Worm (Caenorhabditis elegans) whole organism, mixed stage, embryonic: ENCODE data around the gene ugt-13.
A peak's percentile ranks its signal among the peaks of the same experiment; 100 is the strongest.

Source experiments
- M03D4.4 ChIP-seq: sonication (generic microtip); optimal IDR thresholded peaks from 2 replicates; lab custom pipeline; 2017; ENCODE audit warnings: mild to moderate bottlenecking, missing genetic modification characterization, missing compliant biosample characterization
- bed-3 ChIP-seq: fragments of 200-800 bp; sonication (Bioruptor generic); optimal IDR thresholded peaks from 3 replicates; lab custom pipeline; 2018; ENCODE audit warnings: mild to moderate bottlenecking, missing genetic modification characterization, moderate library complexity, missing compliant biosample characterization
- blmp-1 ChIP-seq: fragments of 150-350 bp; optimal IDR thresholded peaks from 2 replicates; lab custom pipeline; 2014; ENCODE audit warnings: missing biosample characterization, missing genetic modification characterization
- ceh-39 ChIP-seq: fragments of 150-350 bp; optimal IDR thresholded peaks from 2 replicates; lab custom pipeline; 2014; ENCODE audit warnings: missing biosample characterization, missing genetic modification characterization
- ceh-43 ChIP-seq: fragments of 200-800 bp; sonication (Bioruptor generic); optimal IDR thresholded peaks from 2 replicates; lab custom pipeline; 2018; ENCODE audit warnings: mild to moderate bottlenecking, missing genetic modification characterization, moderate library complexity, missing compliant biosample characterization
- ceh-83 ChIP-seq: fragments of 200-800 bp; sonication (Bioruptor generic); optimal IDR thresholded peaks from 2 replicates; lab custom pipeline; 2018; ENCODE audit warnings: mild to moderate bottlenecking, missing genetic modification characterization, missing compliant biosample characterization
- ces-1 ChIP-seq: fragments of 150-350 bp; optimal IDR thresholded peaks from 2 replicates; lab custom pipeline; 2014; ENCODE audit warnings: missing biosample characterization, missing genetic modification reagents, missing genetic modification characterization
- cnd-1 ChIP-seq: fragments of 200-800 bp; sonication (Bioruptor generic); optimal IDR thresholded peaks from 2 replicates; lab custom pipeline; 2018; ENCODE audit warnings: mild to moderate bottlenecking, missing genetic modification characterization, missing compliant biosample characterization
- drap-1 ChIP-seq: fragments of 200-800 bp; sonication (Bioruptor generic); optimal IDR thresholded peaks from 3 replicates; lab custom pipeline; 2018; ENCODE audit warnings: mild to moderate bottlenecking, missing genetic modification characterization, missing compliant biosample characterization
- elt-1 ChIP-seq: sonication (generic microtip); optimal IDR thresholded peaks from 2 replicates; lab custom pipeline; 2017; ENCODE audit warnings: missing genetic modification characterization, mild to moderate bottlenecking, missing compliant biosample characterization, antibody characterized with exemption, moderate library complexity, borderline replicate concordance; ENCODE audit not compliant: insufficient read depth
- elt-3 ChIP-seq: fragments of 150-350 bp; optimal IDR thresholded peaks from 2 replicates; lab custom pipeline; 2014; ENCODE audit warnings: missing biosample characterization, missing genetic modification characterization
- flh-1 ChIP-seq: fragments of 200-800 bp; sonication (Bioruptor generic); optimal IDR thresholded peaks from 2 replicates; lab custom pipeline; 2018; ENCODE audit warnings: mild to moderate bottlenecking, missing genetic modification characterization, moderate library complexity, missing compliant biosample characterization
- ham-2 ChIP-seq: fragments of 200-800 bp; sonication (Bioruptor generic); optimal IDR thresholded peaks from 2 replicates; lab custom pipeline; 2018; ENCODE audit warnings: mild to moderate bottlenecking, missing genetic modification characterization, missing compliant biosample characterization
- hlh-1 ChIP-seq: fragments of 150-350 bp; optimal IDR thresholded peaks from 2 replicates; lab custom pipeline; 2014; ENCODE audit warnings: missing biosample characterization, missing genetic modification reagents, missing genetic modification characterization
- lin-13 ChIP-seq: fragments of 150-350 bp; optimal IDR thresholded peaks from 2 replicates; lab custom pipeline; 2014; ENCODE audit warnings: missing biosample characterization, missing genetic modification characterization
- lin-32 ChIP-seq: fragments of 200-800 bp; sonication (Bioruptor generic); optimal IDR thresholded peaks from 2 replicates; lab custom pipeline; 2018; ENCODE audit warnings: mild to moderate bottlenecking, missing genetic modification characterization, missing compliant biosample characterization
- lsy-2 ChIP-seq: fragments of 150-350 bp; optimal IDR thresholded peaks from 2 replicates; lab custom pipeline; 2014; ENCODE audit warnings: missing biosample characterization, missing genetic modification characterization
- mab-5 ChIP-seq: fragments of 150-350 bp; optimal IDR thresholded peaks from 2 replicates; lab custom pipeline; 2014; ENCODE audit warnings: missing biosample characterization, missing genetic modification characterization
- mep-1 ChIP-seq: fragments of 150-350 bp; optimal IDR thresholded peaks from 2 replicates; lab custom pipeline; 2017; ENCODE audit warnings: missing biosample characterization, missing genetic modification reagents, missing genetic modification characterization, inconsistent platforms
- mls-2 ChIP-seq: sonication (generic microtip); optimal IDR thresholded peaks from 2 replicates; lab custom pipeline; 2016; ENCODE audit warnings: mild to moderate bottlenecking, missing genetic modification characterization, moderate library complexity, missing compliant biosample characterization
- nhr-12 ChIP-seq: fragments of 150-350 bp; optimal IDR thresholded peaks from 2 replicates; lab custom pipeline; 2014; ENCODE audit warnings: missing biosample characterization, missing genetic modification characterization
- nhr-2 ChIP-seq: fragments of 150-350 bp; optimal IDR thresholded peaks from 2 replicates; lab custom pipeline; 2014; ENCODE audit warnings: missing biosample characterization, missing genetic modification characterization
- nhr-237 ChIP-seq: fragments of 150-350 bp; optimal IDR thresholded peaks from 2 replicates; lab custom pipeline; 2014; ENCODE audit warnings: missing biosample characterization, missing genetic modification characterization
- nhr-28 ChIP-seq: fragments of 150-350 bp; optimal IDR thresholded peaks from 2 replicates; lab custom pipeline; 2014; ENCODE audit warnings: missing biosample characterization, missing genetic modification characterization
- nhr-76 ChIP-seq: sonication (generic microtip); optimal IDR thresholded peaks from 2 replicates; lab custom pipeline; 2017; ENCODE audit warnings: missing biosample characterization, missing genetic modification characterization
- pha-4 ChIP-seq: fragments of 150-350 bp; optimal IDR thresholded peaks from 2 replicates; lab custom pipeline; 2018; ENCODE audit warnings: missing biosample characterization, missing genetic modification reagents, missing genetic modification characterization
- sem-2 ChIP-seq: fragments of 200-800 bp; sonication (Bioruptor generic); optimal IDR thresholded peaks from 2 replicates; lab custom pipeline; 2018; ENCODE audit warnings: mild to moderate bottlenecking, missing genetic modification characterization, missing compliant biosample characterization
- snpc-4 ChIP-seq: fragments of 150-350 bp; optimal IDR thresholded peaks from 2 replicates; lab custom pipeline; 2014; ENCODE audit warnings: missing biosample characterization, missing genetic modification characterization
- sptf-1 ChIP-seq: sonication (generic microtip); optimal IDR thresholded peaks from 2 replicates; lab custom pipeline; 2017; ENCODE audit warnings: mild to moderate bottlenecking, missing genetic modification characterization, moderate library complexity, missing compliant biosample characterization
- tbx-8 ChIP-seq: fragments of 200-800 bp; sonication (Bioruptor generic); optimal IDR thresholded peaks from 2 replicates; lab custom pipeline; 2018; ENCODE audit warnings: mild to moderate bottlenecking, missing genetic modification characterization, moderate library complexity, missing compliant biosample characterization
- unc-120 ChIP-seq: sonication (generic microtip); optimal IDR thresholded peaks from 2 replicates; lab custom pipeline; 2017; ENCODE audit warnings: missing genetic modification characterization, missing compliant biosample characterization; ENCODE audit not compliant: poor library complexity, severe bottlenecking
- unc-39 ChIP-seq: fragments of 150-350 bp; optimal IDR thresholded peaks from 2 replicates; lab custom pipeline; 2014; ENCODE audit warnings: missing biosample characterization, missing genetic modification characterization
- unc-62 ChIP-seq: fragments of 150-350 bp; optimal IDR thresholded peaks from 2 replicates; lab custom pipeline; 2014; ENCODE audit warnings: missing biosample characterization, missing genetic modification reagents, missing genetic modification characterization
- zip-8 ChIP-seq: fragments of 150-350 bp; optimal IDR thresholded peaks from 2 replicates; lab custom pipeline; 2014; ENCODE audit warnings: missing biosample characterization, missing genetic modification characterization
- ztf-11 ChIP-seq: fragments of 150-350 bp; optimal IDR thresholded peaks from 2 replicates; lab custom pipeline; 2014; ENCODE audit warnings: missing biosample characterization, missing genetic modification characterization

Gene ugt-13

ce11 chrV:4908591-4908990 lies at the start of gene ugt-13:
ugt-13 (plus strand) TSS chrV:4908884.
- TF ChIP-seq mab-5 (tag; lab: Kevin White, UChicago) (no peak), unc-120 (no peak), cnd-1 (tag; lab: Kevin White, UChicago) (no peak), nhr-2 (tag; lab: Kevin White, UChicago) (no peak), ceh-83 (no peak), nhr-12 (tag; lab: Kevin White, UChicago) (no peak), hlh-1 (tag; lab: Kevin White, UChicago) (no peak), sem-2 (GFP tag; lab: Kevin White, UChicago) (no peak)

DNA sequence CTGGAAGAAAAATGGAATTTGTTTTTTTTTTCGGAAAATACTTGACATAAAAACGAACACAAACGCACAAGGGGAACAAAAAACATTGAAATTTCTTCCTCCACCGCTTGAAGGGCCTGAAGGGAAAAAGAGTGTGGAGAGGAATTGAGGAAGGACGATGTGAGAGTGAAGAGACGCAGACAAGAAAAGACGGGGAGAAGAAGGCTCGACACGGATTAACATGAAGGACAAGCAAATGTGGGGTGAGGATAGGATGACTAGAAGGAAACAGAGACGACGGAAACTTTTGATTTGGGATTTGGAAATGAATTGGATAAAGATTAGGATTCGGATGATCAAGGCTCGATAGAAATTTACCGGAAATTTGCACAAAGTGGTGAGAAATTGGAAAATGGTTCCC lies 48.2 kb upstream of the ugt-13 start:
- TF ChIP-seq nhr-2 (tag; lab: Kevin White, UChicago), result no peak
- TF ChIP-seq lin-32, result no peak
- TF ChIP-seq mab-5 (tag; lab: Kevin White, UChicago), result no peak
- TF ChIP-seq mls-2 (tag; lab: Kevin White, UChicago), result no peak
- no peak for TF ChIP-seq nhr-12 (tag; lab: Kevin White, UChicago)
- no peak for TF ChIP-seq drap-1 (GFP tag; lab: Kevin White, UChicago)
- no peak for TF ChIP-seq ceh-83
- no peak for TF ChIP-seq ztf-11 (tag; lab: Kevin White, UChicago)
- TF ChIP-seq lin-13 (tag; lab: Kevin White, UChicago), result no peak
- no peak for TF ChIP-seq sem-2 (GFP tag; lab: Kevin White, UChicago)
- no peak for TF ChIP-seq nhr-76
- no peak for TF ChIP-seq snpc-4 (tag; lab: Kevin White, UChicago)
- no peak for TF ChIP-seq nhr-237
- no peak for TF ChIP-seq bed-3 (GFP tag; lab: Kevin White, UChicago)
- peak; percentile 39 for TF ChIP-seq ces-1 (GFP tag; lab: Kevin White, UChicago)
- TF ChIP-seq mep-1, result peak; percentile 13
- TF ChIP-seq ceh-43 (GFP tag; lab: Kevin White, UChicago), result no peak
- no peak for TF ChIP-seq unc-39
- TF ChIP-seq cnd-1 (tag; lab: Kevin White, UChicago), result no peak
- TF ChIP-seq unc-120, result peak; percentile 20
- no peak for TF ChIP-seq elt-3 (tag; lab: Kevin White, UChicago)
- TF ChIP-seq tbx-8 (GFP tag; lab: Kevin White, UChicago), result no peak
- no peak for TF ChIP-seq blmp-1 (tag; lab: Kevin White, UChicago)
- no peak for TF ChIP-seq lsy-2 (tag; lab: Kevin White, UChicago)
- TF ChIP-seq elt-1, result no peak
- TF ChIP-seq hlh-1 (tag; lab: Kevin White, UChicago), result no peak
- TF ChIP-seq zip-8, result no peak
- TF ChIP-seq sptf-1 (tag; lab: Kevin White, UChicago), result peak; percentile 12
- TF ChIP-seq pha-4 (tag; lab: Kevin White, UChicago), result no peak
- no peak for TF ChIP-seq flh-1 (GFP tag; lab: Kevin White, UChicago)
- peak; percentile 37 for TF ChIP-seq unc-62 (GFP tag; lab: Kevin White, UChicago)
- no peak for TF ChIP-seq ceh-39
- TF ChIP-seq nhr-28 (tag; lab: Kevin White, UChicago), result no peak
- TF ChIP-seq M03D4.4 (tag; lab: Kevin White, UChicago), result no peak
- no peak for TF ChIP-seq ham-2 (GFP tag; lab: Kevin White, UChicago)

DNA sequence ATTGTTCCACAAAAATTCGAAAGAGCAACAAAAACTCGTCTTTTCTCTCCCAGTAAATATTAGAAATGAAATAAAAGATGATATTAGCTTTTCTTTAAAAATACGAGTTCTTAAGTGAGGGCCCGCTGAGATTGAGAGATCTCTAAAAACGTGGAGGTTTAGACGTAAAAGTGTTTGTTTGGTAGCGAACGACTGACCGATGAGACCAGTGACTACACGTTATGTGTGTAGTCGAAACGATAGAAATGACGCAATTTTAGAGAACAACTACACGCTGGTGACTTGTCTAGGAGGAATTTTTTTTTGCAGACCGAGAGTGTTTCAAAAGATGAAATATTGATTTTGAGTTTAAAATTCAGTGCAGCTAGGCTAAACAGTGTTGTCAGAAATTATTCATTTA lies 45.9 kb upstream of the ugt-13 start, which contains the start of gene C37H5.13:
Gene C37H5.13 (minus strand): TSS at position 229 of the 400 bp plus-strand sequence.
- TF ChIP-seq mep-1 (no peak), ham-2 (GFP tag; lab: Kevin White, UChicago) (no peak), bed-3 (GFP tag; lab: Kevin White, UChicago) (no peak), hlh-1 (tag; lab: Kevin White, UChicago) (no peak), zip-8 (peak; percentile 43)

DNA sequence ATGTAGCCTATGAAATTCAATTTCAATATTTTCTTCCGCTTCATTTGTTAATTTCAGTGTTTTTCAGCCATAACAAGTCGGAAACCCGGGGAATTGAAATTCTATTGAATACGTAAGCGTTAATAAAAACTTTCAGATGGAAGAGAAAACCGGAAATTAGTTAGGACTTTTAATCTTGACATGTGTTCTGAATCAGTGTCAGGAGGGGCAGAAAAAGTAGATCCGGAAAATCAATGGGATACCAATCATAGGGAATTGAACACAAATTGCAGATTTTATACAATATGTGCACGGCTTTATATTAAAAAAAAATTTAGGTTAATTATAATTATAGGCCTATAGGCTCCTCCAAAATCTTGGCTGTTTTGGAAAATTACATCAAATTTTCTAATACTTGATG lies 44.4 kb upstream of the ugt-13 start:
- no peak for TF ChIP-seq tbx-8 (GFP tag; lab: Kevin White, UChicago)
- TF ChIP-seq ham-2 (GFP tag; lab: Kevin White, UChicago), result no peak
- TF ChIP-seq nhr-2 (tag; lab: Kevin White, UChicago), result no peak
- TF ChIP-seq elt-3 (tag; lab: Kevin White, UChicago), result no peak
- no peak for TF ChIP-seq nhr-28 (tag; lab: Kevin White, UChicago)
- TF ChIP-seq, all 35 proteins: peak for 0
